Fruit fly (Drosophila melanogaster): ENCODE data around the gene CG32591.
A peak's percentile ranks its signal among the peaks of the same experiment; 100 is the strongest.

CG32591 gene

dm6 chrX:14936250-14936649, 7.5 kb upstream of the CG32591 start:
- TF ChIP-seq psq (optimal IDR thresholded peaks at IDR 0.05): no peak
- no peak for TF ChIP-seq Dll (optimal IDR thresholded peaks at IDR 0.05)
- no peak for TF ChIP-seq usp (GFP tag; optimal IDR thresholded peaks at IDR 0.05)
- TF ChIP-seq CG8478 (optimal IDR thresholded peaks at IDR 0.05): no peak

dm6 chrX:14931296-14931695, 2.6 kb upstream of the CG32591 start:
- no peak for TF ChIP-seq EcR (GFP tag; optimal IDR thresholded peaks at IDR 0.05)
- no peak for TF ChIP-seq pan (optimal IDR thresholded peaks at IDR 0.05)
- no peak for TF ChIP-seq psq (optimal IDR thresholded peaks at IDR 0.05)
- TF ChIP-seq CG8478 (optimal IDR thresholded peaks at IDR 0.05): no peak
- TF ChIP-seq Dll (optimal IDR thresholded peaks at IDR 0.05): no peak
- no peak for TF ChIP-seq usp (GFP tag; optimal IDR thresholded peaks at IDR 0.05)

dm6 chrX:14929813-14930212, 1.1 kb upstream of the CG32591 start:
- TF ChIP-seq psq (optimal IDR thresholded peaks at IDR 0.05): no peak
- TF ChIP-seq CG8478 (optimal IDR thresholded peaks at IDR 0.05): no peak
- TF ChIP-seq EcR (GFP tag; optimal IDR thresholded peaks at IDR 0.05): no peak
- TF ChIP-seq pan (optimal IDR thresholded peaks at IDR 0.05): no peak
- no peak for TF ChIP-seq Dll (optimal IDR thresholded peaks at IDR 0.05)
- TF ChIP-seq usp (GFP tag; optimal IDR thresholded peaks at IDR 0.05): no peak

- TF ChIP-seq psq (optimal IDR thresholded peaks at IDR 0.05) (no peak), Dll (optimal IDR thresholded peaks at IDR 0.05) (no peak), pan (optimal IDR thresholded peaks at IDR 0.05) (no peak), EcR (GFP tag; optimal IDR thresholded peaks at IDR 0.05) (no peak), CG8478 (optimal IDR thresholded peaks at IDR 0.05) (no peak), usp (GFP tag; optimal IDR thresholded peaks at IDR 0.05) (no peak)
Measured at dm6 chrX:14923277-14924019, 5.3 kb downstream of the CG32591 start, which contains the start of gene CG9503. Gene CG9503 (minus strand): TSS chrX:14923493.

dm6 chrX:14922396-14923276, 6.1 kb downstream of the CG32591 start:
- peak in 1 of 2 experiments; percentile 64 for TF ChIP-seq EcR (GFP tag; optimal IDR thresholded peaks at IDR 0.05)
- TF ChIP-seq Dll (optimal IDR thresholded peaks at IDR 0.05): no peak

- TF ChIP-seq CG8478 (optimal IDR thresholded peaks at IDR 0.05) (no peak), EcR (GFP tag; optimal IDR thresholded peaks at IDR 0.05) (peak in 1 of 2 experiments; percentile 17)
Measured at dm6 chrX:14918750-14919247, 9.9 kb downstream of the CG32591 start, which contains the start of gene Eo. Gene Eo (minus strand): TSS chrX:14918800.

- no peak for TF ChIP-seq usp (GFP tag; optimal IDR thresholded peaks at IDR 0.05)
- no peak for TF ChIP-seq Dll (optimal IDR thresholded peaks at IDR 0.05)
- no peak for TF ChIP-seq psq (optimal IDR thresholded peaks at IDR 0.05)
- no peak for TF ChIP-seq EcR (GFP tag; optimal IDR thresholded peaks at IDR 0.05)
- TF ChIP-seq pan (optimal IDR thresholded peaks at IDR 0.05): no peak
- no peak for TF ChIP-seq CG8478 (optimal IDR thresholded peaks at IDR 0.05)
Measured at dm6 chrX:14913706-14914303, 14.9 kb downstream of the CG32591 start, which contains the start of gene CG12398. Gene CG12398 (minus strand): TSS chrX:14913812.

dm6 chrX:14910464-14911349, 18.0 kb downstream of the CG32591 start, which contains the start of gene CG14406:
Gene CG14406 (minus strand): TSS chrX:14910845.
- peak in 1 of 2 experiments; percentile 1 for TF ChIP-seq EcR (GFP tag; optimal IDR thresholded peaks at IDR 0.05)
- no peak for TF ChIP-seq CG8478 (optimal IDR thresholded peaks at IDR 0.05)

- TF ChIP-seq psq (optimal IDR thresholded peaks at IDR 0.05) (no peak), Dll (optimal IDR thresholded peaks at IDR 0.05) (no peak), pan (optimal IDR thresholded peaks at IDR 0.05) (no peak), usp (GFP tag; optimal IDR thresholded peaks at IDR 0.05) (no peak), EcR (GFP tag; optimal IDR thresholded peaks at IDR 0.05) (no peak), CG8478 (optimal IDR thresholded peaks at IDR 0.05) (no peak)
Measured at dm6 chrX:14909658-14910378, 18.9 kb downstream of the CG32591 start, which contains the start of gene fiz. Gene fiz (minus strand): TSS chrX:14909708.

- TF ChIP-seq EcR (GFP tag; optimal IDR thresholded peaks at IDR 0.05) (no peak), usp (GFP tag; optimal IDR thresholded peaks at IDR 0.05) (no peak), psq (optimal IDR thresholded peaks at IDR 0.05) (no peak), pan (optimal IDR thresholded peaks at IDR 0.05) (no peak)
Measured at dm6 chrX:14909051-14909450, 19.7 kb downstream of the CG32591 start.
